Worm (Caenorhabditis elegans) whole organism, L2 larva: ENCODE results near the gene ngn-1.

Experiments
- C34F6.9 ChIP-seq: fragments of 150-350 bp; optimal IDR thresholded peaks from 2 replicates; lab custom pipeline; 2014; ENCODE audit warnings: missing biosample characterization, missing genetic modification characterization
- F13H6.1 ChIP-seq: sonication (generic microtip); optimal IDR thresholded peaks from 2 replicates; lab custom pipeline; 2016; ENCODE audit warnings: missing genetic modification characterization, missing compliant biosample characterization
- aly-2 ChIP-seq: fragments of 150-350 bp; optimal IDR thresholded peaks from 2 replicates; lab custom pipeline; 2014; ENCODE audit warnings: missing biosample characterization, missing genetic modification characterization
- ama-1 ChIP-seq: fragments of 150-350 bp; optimal IDR thresholded peaks from 2 replicates; lab custom pipeline; 2018; ENCODE audit warnings: inconsistent platforms
- blmp-1 ChIP-seq: sonication (generic microtip); optimal IDR thresholded peaks from 2 replicates; lab custom pipeline; 2017; ENCODE audit warnings: missing genetic modification characterization, mild to moderate bottlenecking, missing compliant biosample characterization, antibody characterized with exemption, moderate library complexity; ENCODE audit not compliant: insufficient read depth
- crh-2 ChIP-seq: sonication (generic microtip); optimal IDR thresholded peaks from 2 replicates; lab custom pipeline; 2017; ENCODE audit warnings: missing biosample characterization, missing genetic modification characterization
- dmd-4 ChIP-seq: sonication (generic microtip); optimal IDR thresholded peaks from 2 replicates; lab custom pipeline; 2017; ENCODE audit warnings: missing biosample characterization, missing genetic modification characterization
- elt-1 ChIP-seq: fragments of 150-350 bp; optimal IDR thresholded peaks from 2 replicates; lab custom pipeline; 2014; ENCODE audit warnings: missing biosample characterization, missing genetic modification characterization
- elt-3 ChIP-seq: sonication (generic microtip); optimal IDR thresholded peaks from 2 replicates; lab custom pipeline; 2017; ENCODE audit warnings: missing biosample characterization, missing genetic modification characterization
- fos-1 ChIP-seq: fragments of 150-350 bp; optimal IDR thresholded peaks from 2 replicates; lab custom pipeline; 2014; ENCODE audit warnings: missing biosample characterization, missing genetic modification characterization
- lin-13 ChIP-seq: fragments of 150-350 bp; optimal IDR thresholded peaks from 2 replicates; lab custom pipeline; 2014; ENCODE audit warnings: missing biosample characterization, missing genetic modification reagents, missing genetic modification characterization
- lin-39 ChIP-seq: fragments of 150-350 bp; optimal IDR thresholded peaks from 2 replicates; lab custom pipeline; 2014; ENCODE audit warnings: missing biosample characterization, missing genetic modification reagents, missing genetic modification characterization
- mbf-1 ChIP-seq: sonication (generic microtip); optimal IDR thresholded peaks from 2 replicates; lab custom pipeline; 2017; ENCODE audit warnings: missing biosample characterization, missing genetic modification characterization
- mdl-1 ChIP-seq, 2 experiments: fragments of 150-350 bp in 1 of 2; sonication (generic microtip) in 1 of 2; optimal IDR thresholded peaks; 2 replicates each; lab custom pipeline; 2017; ENCODE audit warnings: missing biosample characterization in 2 of 2, missing genetic modification characterization in 2 of 2
- nhr-12 ChIP-seq: fragments of 150-350 bp; optimal IDR thresholded peaks from 2 replicates; lab custom pipeline; 2014; ENCODE audit warnings: missing biosample characterization, missing genetic modification characterization
- nhr-129 ChIP-seq: fragments of 150-350 bp; optimal IDR thresholded peaks from 2 replicates; lab custom pipeline; 2014; ENCODE audit warnings: missing biosample characterization, missing genetic modification characterization
- nhr-21 ChIP-seq: fragments of 150-350 bp; optimal IDR thresholded peaks from 2 replicates; lab custom pipeline; 2014; ENCODE audit warnings: missing biosample characterization, missing genetic modification characterization
- nhr-23 ChIP-seq: fragments of 150-350 bp; optimal IDR thresholded peaks from 2 replicates; lab custom pipeline; 2014; ENCODE audit warnings: missing biosample characterization, missing genetic modification reagents, missing genetic modification characterization
- nhr-237 ChIP-seq: fragments of 150-350 bp; optimal IDR thresholded peaks from 2 replicates; lab custom pipeline; 2014; ENCODE audit warnings: missing biosample characterization, missing genetic modification characterization
- skn-1 ChIP-seq: sonication (generic microtip); optimal IDR thresholded peaks from 2 replicates; lab custom pipeline; 2017; ENCODE audit warnings: missing biosample characterization, missing genetic modification characterization
- sma-3 ChIP-seq: sonication (generic microtip); optimal IDR thresholded peaks from 2 replicates; lab custom pipeline; 2016; ENCODE audit warnings: missing genetic modification reagents, missing genetic modification characterization, missing compliant biosample characterization
- sma-9 ChIP-seq, 2 experiments: fragments of 150-350 bp in 1 of 2; sonication (generic microtip) in 1 of 2; optimal IDR thresholded peaks; 2 replicates each; lab custom pipeline; 2014 to 2016; ENCODE audit warnings: missing genetic modification characterization in 2 of 2, mild to moderate bottlenecking in 1 of 2, missing biosample characterization in 1 of 2, missing compliant biosample characterization in 1 of 2, missing genetic modification reagents in 1 of 2, moderate library complexity in 1 of 2
- snpc-4 ChIP-seq: fragments of 150-350 bp; optimal IDR thresholded peaks from 2 replicates; lab custom pipeline; 2014; ENCODE audit warnings: missing biosample characterization, missing genetic modification characterization
- unc-55 ChIP-seq: fragments of 150-350 bp; sonication (generic microtip); optimal IDR thresholded peaks from 3 replicates; lab custom pipeline; 2014; ENCODE audit warnings: missing biosample characterization, missing genetic modification reagents, missing genetic modification characterization
- unc-62 ChIP-seq: fragments of 150-350 bp; optimal IDR thresholded peaks from 2 replicates; lab custom pipeline; 2014; ENCODE audit warnings: missing biosample characterization, missing genetic modification reagents, missing genetic modification characterization
- zag-1 ChIP-seq: fragments of 150-350 bp; optimal IDR thresholded peaks from 2 replicates; lab custom pipeline; 2014; ENCODE audit warnings: missing biosample characterization, missing genetic modification characterization
- ztf-11 ChIP-seq: sonication (generic microtip); optimal IDR thresholded peaks from 2 replicates; lab custom pipeline; 2017; ENCODE audit warnings: missing biosample characterization, missing genetic modification characterization
- ztf-4 ChIP-seq: fragments of 150-350 bp; optimal IDR thresholded peaks from 2 replicates; lab custom pipeline; 2014; ENCODE audit warnings: missing biosample characterization, missing genetic modification characterization

The ngn-1 gene

ce11 chrIV:2597417-2597816 lies 30.7 kb downstream of the ngn-1 start, which contains the start of gene Y69A2AR.47:
TSS of gene Y69A2AR.47 (plus strand) at chrIV:2597717.
- TF ChIP-seq elt-3 (tag; lab: Kevin White, UChicago): no peak
- no peak for TF ChIP-seq sma-3
- no peak for TF ChIP-seq unc-62 (GFP tag; lab: Kevin White, UChicago)
- no peak for TF ChIP-seq dmd-4 (tag; lab: Kevin White, UChicago)
- TF ChIP-seq nhr-12 (tag; lab: Kevin White, UChicago): no peak
- no peak for TF ChIP-seq ztf-11 (tag; lab: Kevin White, UChicago)
- TF ChIP-seq nhr-23: no peak
- TF ChIP-seq ztf-4 (tag; lab: Kevin White, UChicago): no peak
- TF ChIP-seq blmp-1 (tag; lab: Kevin White, UChicago): no peak
- TF ChIP-seq fos-1 (tag; lab: Kevin White, UChicago): no peak
- no peak for TF ChIP-seq lin-39
- no peak for TF ChIP-seq snpc-4
- TF ChIP-seq nhr-237 (tag; lab: Kevin White, UChicago): no peak
- TF ChIP-seq sma-9 (GFP tag; optimal IDR thresholded peaks at IDR 0.05; lab: Kevin White, UChicago): no peak
- TF ChIP-seq sma-9 (tag; optimal IDR thresholded peaks at IDR 0.05; lab: Kevin White, UChicago): no peak
- TF ChIP-seq aly-2 (tag; lab: Kevin White, UChicago): no peak
- no peak for TF ChIP-seq skn-1 (tag; lab: Kevin White, UChicago)
- no peak for TF ChIP-seq crh-2 (tag; lab: Kevin White, UChicago)
- TF ChIP-seq nhr-129 (tag; lab: Kevin White, UChicago): no peak
- no peak for TF ChIP-seq ama-1 (lab: Kevin White, UChicago)

DNA sequence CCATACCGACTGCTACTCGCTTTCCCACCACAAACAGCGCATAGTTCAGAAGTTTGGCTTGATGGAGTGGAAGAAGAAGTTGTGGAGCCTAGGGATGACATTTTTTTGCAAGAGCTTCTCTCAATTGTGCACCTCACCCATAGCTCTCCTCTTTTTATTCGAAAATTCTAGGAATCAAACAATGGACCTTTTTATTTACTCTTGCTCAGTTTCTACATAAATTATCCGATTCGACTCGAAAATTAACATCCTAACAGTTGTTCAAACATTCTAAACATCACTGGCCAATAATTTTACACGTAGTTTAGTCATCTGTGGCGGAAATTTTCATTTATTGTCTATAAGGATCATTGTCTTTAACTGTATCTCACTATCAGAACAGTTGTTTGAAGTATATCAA lies 46.6 kb downstream of the ngn-1 start, which contains the start of gene nhr-242:
TSS of gene nhr-242 (minus strand) at position 101 of the 400 bp plus-strand sequence.
- TF ChIP-seq C34F6.9 (tag; lab: Kevin White, UChicago) (no peak), zag-1 (tag; lab: Kevin White, UChicago) (no peak), unc-55 (GFP tag; lab: Kevin White, UChicago) (no peak), nhr-21 (tag; lab: Kevin White, UChicago) (no peak), mdl-1 (tag; optimal IDR thresholded peaks at IDR 0.05; lab: Kevin White, UChicago) (no peak), F13H6.1 (tag; lab: Kevin White, UChicago) (no peak), lin-13 (GFP tag; lab: Kevin White, UChicago) (no peak), nhr-237 (tag; lab: Kevin White, UChicago) (no peak), skn-1 (tag; lab: Kevin White, UChicago) (no peak), dmd-4 (tag; lab: Kevin White, UChicago) (no peak), sma-9 (GFP tag; optimal IDR thresholded peaks at IDR 0.05; lab: Kevin White, UChicago) (no peak), sma-9 (tag; optimal IDR thresholded peaks at IDR 0.05; lab: Kevin White, UChicago) (no peak), mbf-1 (no peak), ama-1 (lab: Kevin White, UChicago) (no peak), elt-1 (no peak)
